Worm (Caenorhabditis elegans): ENCODE data around the gene fbxc-50.

ce11 chrII:3237038-3237521, 10.8 kb downstream of the fbxc-50 start, which contains the start of the genes srz-67 and C17F4.11:
- TF ChIP-seq dao-5 (tag; optimal IDR thresholded peaks at IDR 0.05) (no peak), him-1 (tag; optimal IDR thresholded peaks at IDR 0.05) (no peak)

Measured in whole organism, L4/young adult.